Worm (Caenorhabditis elegans) whole organism, dauer: Measurements from ENCODE around the gene F14D2.11.

ENCODE experiments used
- unc-62 ChIP-seq: sonication (generic microtip); optimal IDR thresholded peaks from 2 replicates; lab custom pipeline; 2017; ENCODE audit warnings: missing biosample characterization, missing genetic modification reagents, missing genetic modification characterization

Gene F14D2.11

ce11 chrII:3341989-3342388, at the start of gene F14D2.11:
Gene F14D2.11 (minus strand): TSS chrII:3342089.
- TF ChIP-seq unc-62: no peak

ce11 chrII:3387503-3387902, 45.6 kb upstream of the F14D2.11 start, which contains the start of gene T06D4.6:
Gene T06D4.6 (minus strand): TSS chrII:3387603.
- TF ChIP-seq unc-62: no peak

- TF ChIP-seq unc-62: no peak
These were observed 43.8 kb upstream of the F14D2.11 start, which contains the start of gene T06D4.2 for ce11 chrII:3385736-3386135. Gene T06D4.2 (minus strand): TSS chrII:3385905.

- no peak for TF ChIP-seq unc-62
These were observed 41.2 kb upstream of the F14D2.11 start for ce11 chrII:3383116-3383515.

- no peak for TF ChIP-seq unc-62
These were observed 39.6 kb upstream of the F14D2.11 start, which contains the start of gene T06D4.1 for ce11 chrII:3381510-3381909. Gene T06D4.1 (plus strand): TSS chrII:3381830.

ce11 chrII:3378275-3378674, 36.4 kb upstream of the F14D2.11 start, which contains the start of gene Y49F6C.2:
Gene Y49F6C.2 (plus strand): TSS chrII:3378575.
- no peak for TF ChIP-seq unc-62

- no peak for TF ChIP-seq unc-62
These were observed 34.9 kb upstream of the F14D2.11 start, which contains the start of gene bath-9 for ce11 chrII:3376789-3377188. Gene bath-9 (plus strand): TSS chrII:3377089.

ce11 chrII:3375302-3375701, 33.4 kb upstream of the F14D2.11 start:
- no peak for TF ChIP-seq unc-62

ce11 chrII:3374779-3375178, 32.9 kb upstream of the F14D2.11 start, which contains the start of gene bath-10:
Gene bath-10 (plus strand): TSS chrII:3375079.
- TF ChIP-seq unc-62: no peak

- TF ChIP-seq unc-62: no peak
These were observed 32.0 kb upstream of the F14D2.11 start for ce11 chrII:3373875-3374274.

- TF ChIP-seq unc-62: no peak
These were observed 29.1 kb upstream of the F14D2.11 start, which contains the start of gene bath-23 for ce11 chrII:3371010-3371409. Gene bath-23 (plus strand): TSS chrII:3371310.

ce11 chrII:3370061-3370460, 28.2 kb upstream of the F14D2.11 start, which contains the start of gene Y49F6C.8:
Gene Y49F6C.8 (minus strand): TSS chrII:3370111.
- no peak for TF ChIP-seq unc-62

- no peak for TF ChIP-seq unc-62
These were observed 26.2 kb upstream of the F14D2.11 start, which contains the start of gene Y49F6C.7 for ce11 chrII:3368097-3368496. Gene Y49F6C.7 (minus strand): TSS chrII:3368197.

- TF ChIP-seq unc-62: no peak
These were observed 25.2 kb upstream of the F14D2.11 start, which contains the start of gene Y49F6C.6 for ce11 chrII:3367100-3367499. Gene Y49F6C.6 (minus strand): TSS chrII:3367200.

ce11 chrII:3358834-3359233, 16.9 kb upstream of the F14D2.11 start, which contains the start of the genes lido-14 and bath-27:
Gene lido-14 (plus strand): TSS chrII:3359134.
Gene bath-27 (plus strand): TSS chrII:3359139.
- no peak for TF ChIP-seq unc-62

ce11 chrII:3349820-3350291, 8.0 kb upstream of the F14D2.11 start, which contains the start of gene F14D2.8:
Gene F14D2.8 (minus strand): TSS chrII:3349870.
- TF ChIP-seq unc-62: no peak

ce11 chrII:3347940-3348610, 6.2 kb upstream of the F14D2.11 start, which contains the start of the genes F14D2.14 and bath-29:
Gene F14D2.14 (minus strand): TSS chrII:3347990.
Gene bath-29 (plus strand): TSS chrII:3348560.
- TF ChIP-seq unc-62: no peak
